Fruit fly (Drosophila melanogaster): ENCODE data around the gene gukh.

DNA sequence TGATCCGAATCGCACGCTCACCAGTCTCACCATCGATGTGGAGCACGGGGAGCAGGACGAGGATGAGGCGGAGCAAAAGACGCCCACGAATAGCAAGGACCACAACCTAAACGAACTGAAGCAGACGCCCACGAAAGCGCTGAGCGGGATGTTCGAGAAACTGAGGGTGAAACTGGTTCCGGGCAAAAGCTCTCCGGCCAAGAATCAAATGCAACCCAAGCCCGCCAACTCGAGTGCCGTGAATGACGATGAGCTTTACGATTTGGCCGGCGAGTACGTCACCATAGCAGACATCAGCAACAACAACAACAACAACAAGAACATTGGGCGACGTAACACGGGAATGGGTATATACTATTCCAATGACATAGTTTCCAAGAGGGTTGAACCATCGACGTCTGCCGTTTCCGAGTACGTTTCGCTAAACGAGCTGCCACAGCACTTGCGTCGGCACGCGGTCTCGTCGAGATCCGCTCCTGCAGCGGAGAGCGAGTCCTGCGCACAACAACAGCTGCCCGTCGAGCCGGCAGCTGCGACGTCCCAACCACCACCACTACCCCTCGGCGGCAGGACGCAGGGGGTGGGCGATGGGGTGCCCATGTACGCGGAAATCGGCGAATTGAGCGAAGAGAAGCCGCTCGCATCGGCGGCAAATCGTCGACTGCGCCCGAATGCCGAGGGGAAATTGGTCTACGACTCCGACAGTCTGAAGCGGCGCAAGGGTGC lies 33.7 kb downstream of the gukh start:
- TF ChIP-seq h (optimal IDR thresholded peaks at IDR 0.05): no peak
- no peak for TF ChIP-seq ttk (optimal IDR thresholded peaks at IDR 0.05)
- TF ChIP-seq Myc (optimal IDR thresholded peaks at IDR 0.05): no peak
- TF ChIP-seq psq (optimal IDR thresholded peaks at IDR 0.05): no peak
- TF ChIP-seq Sin3A (optimal IDR thresholded peaks at IDR 0.05): no peak

Measured in Kc167 (cell line).